Worm (Caenorhabditis elegans): ENCODE results near the gene mltn-13.
A peak's percentile ranks its signal among the peaks of the same experiment; 100 is the strongest.

The mltn-13 gene

ce11 chrX:4434577-4434976 is 13.6 kb downstream of the mltn-13 start:
- TF ChIP-seq zag-1 (tag; optimal IDR thresholded peaks at IDR 0.05) = peak; percentile 8
- TF ChIP-seq ZK546.5 (tag; optimal IDR thresholded peaks at IDR 0.05) = no peak
- TF ChIP-seq snpc-4 (tag; optimal IDR thresholded peaks at IDR 0.05) = no peak
- TF ChIP-seq ztf-4 (tag; optimal IDR thresholded peaks at IDR 0.05) = no peak
- TF ChIP-seq nhr-129 (tag; optimal IDR thresholded peaks at IDR 0.05) = peak; percentile 8
- TF ChIP-seq nhr-25 (tag; optimal IDR thresholded peaks at IDR 0.05) = no peak
- TF ChIP-seq ceh-16 (tag; optimal IDR thresholded peaks at IDR 0.05) = no peak
- TF ChIP-seq unc-55 (GFP tag; optimal IDR thresholded peaks at IDR 0.05) = peak; percentile 18

ce11 chrX:4429364-4429763 is 18.8 kb downstream of the mltn-13 start:
- no peak for TF ChIP-seq blmp-1 (tag; optimal IDR thresholded peaks at IDR 0.05; ENCODE audit: insufficient read depth)
- no peak for TF ChIP-seq lsy-2 (tag; optimal IDR thresholded peaks at IDR 0.05)
- no peak for TF ChIP-seq nhr-23 (tag; optimal IDR thresholded peaks at IDR 0.05)
- no peak for TF ChIP-seq egl-27 (tag; optimal IDR thresholded peaks at IDR 0.05)
- TF ChIP-seq snpc-4 (tag; optimal IDR thresholded peaks at IDR 0.05) = no peak
- TF ChIP-seq alr-1 (tag; optimal IDR thresholded peaks at IDR 0.05) = no peak
- TF ChIP-seq mdl-1 (tag; optimal IDR thresholded peaks at IDR 0.05) = no peak
- no peak for TF ChIP-seq unc-55 (GFP tag; optimal IDR thresholded peaks at IDR 0.05)
- TF ChIP-seq elt-3 (tag; optimal IDR thresholded peaks at IDR 0.05) = no peak
- no peak for TF ChIP-seq nhr-21 (tag; optimal IDR thresholded peaks at IDR 0.05)
- no peak for TF ChIP-seq aly-2 (tag; optimal IDR thresholded peaks at IDR 0.05)
- no peak for TF ChIP-seq peb-1 (tag; optimal IDR thresholded peaks at IDR 0.05)
- no peak for TF ChIP-seq ztf-11 (tag; optimal IDR thresholded peaks at IDR 0.05)
- no peak for TF ChIP-seq mab-5 (tag; optimal IDR thresholded peaks at IDR 0.05)
- no peak for TF ChIP-seq sem-4 (tag; optimal IDR thresholded peaks at IDR 0.05)
- no peak for TF ChIP-seq nhr-6 (tag; optimal IDR thresholded peaks at IDR 0.05)
- TF ChIP-seq lin-11 (tag; optimal IDR thresholded peaks at IDR 0.05) = no peak
- no peak for TF ChIP-seq ceh-16 (tag; optimal IDR thresholded peaks at IDR 0.05)
- no peak for TF ChIP-seq R02D3.7 (tag; optimal IDR thresholded peaks at IDR 0.05)
- no peak for TF ChIP-seq fos-1 (tag; optimal IDR thresholded peaks at IDR 0.05)

ce11 chrX:4427387-4427786 is 20.8 kb downstream of the mltn-13 start:
- TF ChIP-seq lin-13 (GFP tag; optimal IDR thresholded peaks at IDR 0.05) = no peak
- TF ChIP-seq zag-1 (tag; optimal IDR thresholded peaks at IDR 0.05) = no peak
- TF ChIP-seq sma-9 (GFP tag; optimal IDR thresholded peaks at IDR 0.05) = no peak
- TF ChIP-seq sma-9 (tag; optimal IDR thresholded peaks at IDR 0.05) = no peak
- TF ChIP-seq sma-3 (GFP tag; optimal IDR thresholded peaks at IDR 0.05) = no peak
- TF ChIP-seq nhr-129 (tag; optimal IDR thresholded peaks at IDR 0.05) = no peak
- no peak for TF ChIP-seq ZK546.5 (tag; optimal IDR thresholded peaks at IDR 0.05)
- TF ChIP-seq egl-27 (tag; optimal IDR thresholded peaks at IDR 0.05) = no peak
- TF ChIP-seq crh-2 (tag; optimal IDR thresholded peaks at IDR 0.05) = no peak
- no peak for TF ChIP-seq blmp-1 (tag; optimal IDR thresholded peaks at IDR 0.05; ENCODE audit: insufficient read depth)

- TF ChIP-seq Y55F3AM.14 (GFP tag; optimal IDR thresholded peaks at IDR 0.05) (no peak), nhr-237 (tag; optimal IDR thresholded peaks at IDR 0.05) (no peak), lin-39 (tag; optimal IDR thresholded peaks at IDR 0.05) (no peak), skn-1 (tag; optimal IDR thresholded peaks at IDR 0.05) (no peak), F13H6.1 (tag; optimal IDR thresholded peaks at IDR 0.05) (no peak), lin-13 (GFP tag; optimal IDR thresholded peaks at IDR 0.05) (no peak)
Observed at ce11 chrX:4426496-4426895, 21.7 kb downstream of the mltn-13 start.

- TF ChIP-seq blmp-1 (tag; optimal IDR thresholded peaks at IDR 0.05; ENCODE audit: insufficient read depth) = no peak
- no peak for TF ChIP-seq zag-1 (tag; optimal IDR thresholded peaks at IDR 0.05)
- no peak for TF ChIP-seq nhr-129 (tag; optimal IDR thresholded peaks at IDR 0.05)
- TF ChIP-seq unc-39 (tag; optimal IDR thresholded peaks at IDR 0.05) = no peak
- no peak for TF ChIP-seq nhr-21 (tag; optimal IDR thresholded peaks at IDR 0.05)
- no peak for TF ChIP-seq gmeb-1 (tag; optimal IDR thresholded peaks at IDR 0.05)
- TF ChIP-seq egl-27 (tag; optimal IDR thresholded peaks at IDR 0.05) = no peak
- no peak for TF ChIP-seq nhr-12 (tag; optimal IDR thresholded peaks at IDR 0.05)
- TF ChIP-seq unc-55 (GFP tag; optimal IDR thresholded peaks at IDR 0.05) = no peak
- TF ChIP-seq lin-39 (tag; optimal IDR thresholded peaks at IDR 0.05) = no peak
- TF ChIP-seq elt-3 (tag; optimal IDR thresholded peaks at IDR 0.05) = no peak
- no peak for TF ChIP-seq mdl-1 (tag; optimal IDR thresholded peaks at IDR 0.05)
Observed at ce11 chrX:4424254-4424653, 23.9 kb downstream of the mltn-13 start.

All from whole organism, L2 larva.